Fruit fly (Drosophila melanogaster): ENCODE data around the gene CG31517.

CG31517 gene

dm6 chr3R:13990109-13990508, 41.9 kb downstream of the CG31517 start:
- TF ChIP-seq dsx (GFP tag; optimal IDR thresholded peaks at IDR 0.05; ENCODE audit: poor library complexity, severe bottlenecking) (peak; percentile 65), CG32006 (GFP tag; optimal IDR thresholded peaks at IDR 0.05) (no peak), fkh (GFP tag; optimal IDR thresholded peaks at IDR 0.05) (peak; percentile 80)

- TF ChIP-seq CG3919 (GFP tag; optimal IDR thresholded peaks at IDR 0.05) (no peak), acj6 (GFP tag; optimal IDR thresholded peaks at IDR 0.05) (no peak), CG6808 (GFP tag; optimal IDR thresholded peaks at IDR 0.05) (no peak), dsx (GFP tag; optimal IDR thresholded peaks at IDR 0.05; ENCODE audit: poor library complexity, severe bottlenecking) (no peak), fd59A (GFP tag; optimal IDR thresholded peaks at IDR 0.05) (no peak), fkh (GFP tag; optimal IDR thresholded peaks at IDR 0.05) (no peak), Sox14 (GFP tag; optimal IDR thresholded peaks at IDR 0.05) (no peak), CG11902 (GFP tag; optimal IDR thresholded peaks at IDR 0.05) (no peak), CG6854 (GFP tag; optimal IDR thresholded peaks at IDR 0.05) (peak; percentile 73), achi (GFP tag; optimal IDR thresholded peaks at IDR 0.05) (no peak), Hr38 (GFP tag; optimal IDR thresholded peaks at IDR 0.05) (no peak), Hr39 (GFP tag; optimal IDR thresholded peaks at IDR 0.05) (no peak), CG34406 (GFP tag; optimal IDR thresholded peaks at IDR 0.05) (no peak), OdsH (GFP tag; optimal IDR thresholded peaks at IDR 0.05) (no peak), CG15336 (GFP tag; IDR thresholded peaks at IDR 0.05) (peak; percentile 54; the same call in 1 of the 2 replicates), CG1621 (tag; optimal IDR thresholded peaks at IDR 0.05) (no peak), Sox15 (GFP tag; optimal IDR thresholded peaks at IDR 0.05) (no peak), CG16779 (tag; optimal IDR thresholded peaks at IDR 0.05) (no peak), Gug (GFP tag; IDR thresholded peaks at IDR 0.05) (no peak), eg (GFP tag; IDR thresholded peaks at IDR 0.05) (peak; percentile 78), CG6276 (GFP tag; optimal IDR thresholded peaks at IDR 0.05) (peak; percentile 71), CG8632 (GFP tag; optimal IDR thresholded peaks at IDR 0.05) (no peak), Eip93F (GFP tag; optimal IDR thresholded peaks at IDR 0.05) (peak; percentile 5), dac (GFP tag; optimal IDR thresholded peaks at IDR 0.05) (no peak), svp (GFP tag) (no peak), CG8319 (GFP tag; optimal IDR thresholded peaks at IDR 0.05) (no peak), CG9139 (GFP tag; optimal IDR thresholded peaks at IDR 0.05) (no peak), Blimp-1 (GFP tag; optimal IDR thresholded peaks at IDR 0.05) (peak; percentile 37), CG4318 (GFP tag; optimal IDR thresholded peaks at IDR 0.05) (no peak), Ets96B (tag; optimal IDR thresholded peaks at IDR 0.05) (no peak), CG3032 (tag; optimal IDR thresholded peaks at IDR 0.05) (no peak), CG7368 (GFP tag; optimal IDR thresholded peaks at IDR 0.05) (no peak), cyc (GFP tag; optimal IDR thresholded peaks at IDR 0.05) (no peak), Hr4 (GFP tag; optimal IDR thresholded peaks at IDR 0.05) (no peak), CG32006 (GFP tag; optimal IDR thresholded peaks at IDR 0.05) (no peak), Lpt (GFP tag; optimal IDR thresholded peaks at IDR 0.05) (peak; percentile 29), Ets21C (GFP tag; optimal IDR thresholded peaks at IDR 0.05) (no peak), Sox102F (GFP tag; optimal IDR thresholded peaks at IDR 0.05) (no peak), CG11294 (GFP tag; IDR thresholded peaks at IDR 0.05) (no peak), topi (GFP tag; optimal IDR thresholded peaks at IDR 0.05) (no peak), pdm3 (GFP tag; optimal IDR thresholded peaks at IDR 0.05) (no peak), CG10631 (GFP tag; optimal IDR thresholded peaks at IDR 0.05) (no peak), CG31627 (GFP tag; optimal IDR thresholded peaks at IDR 0.05) (no peak), CG10669 (GFP tag; optimal IDR thresholded peaks at IDR 0.05) (no peak), fd85E (GFP tag; optimal IDR thresholded peaks at IDR 0.05) (no peak), CG11762 (GFP tag; optimal IDR thresholded peaks at IDR 0.05; ENCODE audit: insufficient read depth) (no peak), ss (GFP tag; optimal IDR thresholded peaks at IDR 0.05) (no peak), lz (GFP tag; optimal IDR thresholded peaks at IDR 0.05) (no peak), Met (GFP tag; optimal IDR thresholded peaks at IDR 0.05) (no peak), Smox (GFP tag; optimal IDR thresholded peaks at IDR 0.05) (no peak)
Observed at dm6 chr3R:13992126-13992535, 43.9 kb downstream of the CG31517 start.

All from whole organism, prepupa.